Worm (Caenorhabditis elegans): ENCODE data around the gene daf-5.

- TF ChIP-seq snpc-4 (tag; optimal IDR thresholded peaks at IDR 0.05) (peak; percentile 93), vab-15 (tag; optimal IDR thresholded peaks at IDR 0.05) (no peak), aha-1 (tag; optimal IDR thresholded peaks at IDR 0.05) (peak; percentile 55), elt-2 (tag; optimal IDR thresholded peaks at IDR 0.05) (peak; percentile 84), nhr-12 (tag; optimal IDR thresholded peaks at IDR 0.05) (no peak), unc-62 (GFP tag; optimal IDR thresholded peaks at IDR 0.05) (peak; percentile 16), nhr-28 (tag; optimal IDR thresholded peaks at IDR 0.05) (no peak), unc-98 (GFP tag; IDR thresholded peaks at IDR 0.05) (peak; percentile 58; the same call in 1 of the 2 replicates), lsy-2 (tag; optimal IDR thresholded peaks at IDR 0.05) (peak; percentile 95 to 96), nhr-20 (tag; optimal IDR thresholded peaks at IDR 0.05) (peak; percentile 96)
Measured at ce11 chrII:14059767-14060166, 7.7 kb upstream of the daf-5 start, which contains the start of gene rpb-11.
